Worm (Caenorhabditis elegans) whole organism, L2 larva: ENCODE data around the gene galt-1.

Experiments used
- F13H6.1 ChIP-seq: sonication (generic microtip); optimal IDR thresholded peaks from 2 replicates; lab custom pipeline; 2016; ENCODE audit warnings: missing genetic modification characterization, missing compliant biosample characterization
- egl-27 ChIP-seq: sonication (generic microtip); optimal IDR thresholded peaks from 3 replicates; lab custom pipeline; 2017; ENCODE audit warnings: missing biosample characterization, missing genetic modification reagents, missing genetic modification characterization
- lin-13 ChIP-seq: fragments of 150-350 bp; optimal IDR thresholded peaks from 2 replicates; lab custom pipeline; 2014; ENCODE audit warnings: missing biosample characterization, missing genetic modification reagents, missing genetic modification characterization
- nhr-12 ChIP-seq: fragments of 150-350 bp; optimal IDR thresholded peaks from 2 replicates; lab custom pipeline; 2014; ENCODE audit warnings: missing biosample characterization, missing genetic modification characterization
- nhr-6 ChIP-seq: fragments of 150-350 bp; optimal IDR thresholded peaks from 2 replicates; lab custom pipeline; 2014; ENCODE audit warnings: missing biosample characterization, missing genetic modification characterization
- skn-1 ChIP-seq: sonication (generic microtip); optimal IDR thresholded peaks from 2 replicates; lab custom pipeline; 2017; ENCODE audit warnings: missing biosample characterization, missing genetic modification characterization
- sma-3 ChIP-seq: sonication (generic microtip); optimal IDR thresholded peaks from 2 replicates; lab custom pipeline; 2016; ENCODE audit warnings: missing genetic modification reagents, missing genetic modification characterization, missing compliant biosample characterization
- sma-9 ChIP-seq, 2 experiments: fragments of 150-350 bp in 1 of 2; sonication (generic microtip) in 1 of 2; optimal IDR thresholded peaks; 2 replicates each; lab custom pipeline; 2014 to 2016; ENCODE audit warnings: missing genetic modification characterization in 2 of 2, mild to moderate bottlenecking in 1 of 2, missing biosample characterization in 1 of 2, missing compliant biosample characterization in 1 of 2, missing genetic modification reagents in 1 of 2, moderate library complexity in 1 of 2
- snpc-4 ChIP-seq: fragments of 150-350 bp; optimal IDR thresholded peaks from 2 replicates; lab custom pipeline; 2014; ENCODE audit warnings: missing biosample characterization, missing genetic modification characterization
- unc-55 ChIP-seq: fragments of 150-350 bp; sonication (generic microtip); optimal IDR thresholded peaks from 3 replicates; lab custom pipeline; 2014; ENCODE audit warnings: missing biosample characterization, missing genetic modification reagents, missing genetic modification characterization
- ztf-11 ChIP-seq: sonication (generic microtip); optimal IDR thresholded peaks from 2 replicates; lab custom pipeline; 2017; ENCODE audit warnings: missing biosample characterization, missing genetic modification characterization

The galt-1 gene

DNA sequence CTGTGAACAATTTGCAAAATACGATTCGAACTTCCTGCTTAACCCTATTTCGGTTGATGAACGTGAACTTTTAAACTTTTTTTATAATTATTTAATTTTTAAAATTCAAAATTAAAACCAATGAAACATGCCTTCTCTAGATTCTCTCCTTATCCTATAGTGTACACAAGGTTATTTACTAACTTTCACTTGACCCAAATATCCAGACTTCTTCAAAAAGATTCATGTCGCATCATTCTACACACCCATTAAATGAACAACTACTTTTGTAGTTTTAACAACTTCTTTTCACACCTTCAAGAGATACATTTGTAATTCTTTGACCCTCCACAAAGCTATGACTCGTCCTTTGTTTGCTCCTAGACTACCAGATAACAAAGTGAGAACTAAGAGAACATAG, 52.0 kb downstream of the galt-1 start:
- TF ChIP-seq lin-13 (GFP tag; lab: Kevin White, UChicago) (no peak), sma-9 (GFP tag; optimal IDR thresholded peaks at IDR 0.05; lab: Kevin White, UChicago) (no peak), sma-9 (tag; optimal IDR thresholded peaks at IDR 0.05; lab: Kevin White, UChicago) (no peak), nhr-12 (tag; lab: Kevin White, UChicago) (no peak), ztf-11 (tag; lab: Kevin White, UChicago) (no peak), sma-3 (GFP tag; lab: Kevin White, UChicago) (no peak), egl-27 (tag; lab: Kevin White, UChicago) (no peak), unc-55 (GFP tag; lab: Kevin White, UChicago) (no peak), skn-1 (tag; lab: Kevin White, UChicago) (no peak), nhr-6 (no peak), F13H6.1 (tag; lab: Kevin White, UChicago) (no peak), snpc-4 (tag; lab: Kevin White, UChicago) (no peak)
